Worm (Caenorhabditis elegans) whole organism, L4 larva: ENCODE results near the gene cyp-29A4.

Experiments used
- D1046.2 ChIP-seq: fragments of 200-800 bp; sonication (Bioruptor generic); IDR thresholded peaks from 2 replicates; pipeline ENCODE4 v1.3.6; 2022; ENCODE audit warnings: missing genetic modification characterization, missing compliant biosample characterization
- F26F4.8 ChIP-seq: fragments of 200-800 bp; sonication (Bioruptor generic); conservative IDR thresholded peaks from 2 replicates; pipeline ENCODE4 v1.3.6; 2022; ENCODE audit warnings: missing genetic modification characterization, missing compliant biosample characterization
- F37D6.2 ChIP-seq: sonication (generic microtip); optimal IDR thresholded peaks from 2 replicates; lab custom pipeline; 2016; ENCODE audit warnings: mild to moderate bottlenecking, missing genetic modification characterization, missing compliant biosample characterization
- R02D3.7 ChIP-seq: fragments of 150-350 bp; sonication (generic microtip); optimal IDR thresholded peaks from 3 replicates; lab custom pipeline; 2014; ENCODE audit warnings: missing biosample characterization, missing genetic modification characterization
- T26A8.4 ChIP-seq: fragments of 200-800 bp; sonication (Bioruptor generic); IDR thresholded peaks from 2 replicates; pipeline ENCODE4 v1.3.6; 2022; ENCODE audit warnings: missing genetic modification characterization, missing compliant biosample characterization
- Y105C5A.15 ChIP-seq: fragments of 200-800 bp; sonication (Bioruptor generic); IDR thresholded peaks from 2 replicates; pipeline ENCODE4 v1.3.6; 2022; ENCODE audit warnings: missing genetic modification characterization, missing compliant biosample characterization
- Y5F2A.4 ChIP-seq: fragments of 200-800 bp; sonication (Bioruptor generic); optimal IDR thresholded peaks from 2 replicates; lab custom pipeline; 2018; ENCODE audit warnings: mild to moderate bottlenecking, missing genetic modification characterization, missing compliant biosample characterization
- arid-1 ChIP-seq: fragments of 200-800 bp; sonication (Bioruptor generic); conservative IDR thresholded peaks from 2 replicates; pipeline ENCODE4 v1.3.6; 2022; ENCODE audit warnings: missing genetic modification reagents, missing genetic modification characterization, missing compliant biosample characterization
- ceh-44 ChIP-seq: fragments of 200-800 bp; sonication (Bioruptor generic); IDR thresholded peaks from 2 replicates; pipeline ENCODE4 v1.3.6; 2022; ENCODE audit warnings: missing genetic modification reagents, missing genetic modification characterization, missing compliant biosample characterization
- cey-2 ChIP-seq: sonication (generic microtip); optimal IDR thresholded peaks from 3 replicates; lab custom pipeline; 2017; ENCODE audit warnings: missing genetic modification characterization, mild to moderate bottlenecking, missing compliant biosample characterization, antibody characterized with exemption, borderline replicate concordance; ENCODE audit not compliant: insufficient read depth
- ctbp-1 ChIP-seq: fragments of 200-800 bp; sonication (Bioruptor generic); IDR thresholded peaks from 2 replicates; pipeline ENCODE4 v1.3.6; 2022; ENCODE audit warnings: missing genetic modification reagents, missing genetic modification characterization, missing compliant biosample characterization
- daf-12 ChIP-seq: fragments of 150-350 bp; optimal IDR thresholded peaks from 2 replicates; lab custom pipeline; 2014; ENCODE audit warnings: missing biosample characterization, missing genetic modification reagents, missing genetic modification characterization
- dmd-6 ChIP-seq: fragments of 200-800 bp; sonication (Bioruptor generic); IDR thresholded peaks from 2 replicates; pipeline ENCODE4 v1.3.6; 2022; ENCODE audit warnings: missing genetic modification reagents, missing genetic modification characterization, missing compliant biosample characterization
- dmd-8 ChIP-seq: fragments of 200-800 bp; sonication (Bioruptor generic); IDR thresholded peaks from 2 replicates; pipeline ENCODE4 v1.3.6; 2022; ENCODE audit warnings: missing genetic modification characterization, missing compliant biosample characterization
- dpl-1 ChIP-seq: fragments of 150-350 bp; optimal IDR thresholded peaks from 2 replicates; lab custom pipeline; 2014; ENCODE audit warnings: missing biosample characterization, missing genetic modification reagents, missing genetic modification characterization
- fkh-10 ChIP-seq: fragments of 150-350 bp; optimal IDR thresholded peaks from 2 replicates; lab custom pipeline; 2014; ENCODE audit warnings: missing biosample characterization, missing genetic modification reagents, missing genetic modification characterization
- lim-7 ChIP-seq: fragments of 200-800 bp; sonication (Bioruptor generic); IDR thresholded peaks from 2 replicates; pipeline ENCODE4 v1.3.6; 2022; ENCODE audit warnings: missing genetic modification characterization, missing compliant biosample characterization
- lin-15B ChIP-seq: fragments of 150-350 bp; sonication (generic microtip); optimal IDR thresholded peaks from 3 replicates; lab custom pipeline; 2014; ENCODE audit warnings: missing biosample characterization, missing genetic modification characterization
- madf-5 ChIP-seq, 2 experiments: fragments of 200-800 bp; sonication (Bioruptor generic); IDR thresholded peaks; 2 replicates each; pipeline ENCODE4 v1.3.6; 2022; ENCODE audit warnings: missing compliant biosample characterization in 2 of 2, missing genetic modification characterization in 2 of 2
- nhr-10 ChIP-seq: fragments of 150-350 bp; optimal IDR thresholded peaks from 2 replicates; lab custom pipeline; 2014; ENCODE audit warnings: missing biosample characterization, missing genetic modification characterization
- nhr-237 ChIP-seq: sonication (generic microtip); optimal IDR thresholded peaks from 2 replicates; lab custom pipeline; 2017; ENCODE audit warnings: missing biosample characterization, missing genetic modification characterization
- nhr-28 ChIP-seq: fragments of 150-350 bp; optimal IDR thresholded peaks from 2 replicates; lab custom pipeline; 2014; ENCODE audit warnings: missing biosample characterization, missing genetic modification characterization
- nhr-42 ChIP-seq: fragments of 200-800 bp; sonication (Bioruptor generic); IDR thresholded peaks from 2 replicates; pipeline ENCODE4 v1.3.6; 2022; ENCODE audit warnings: missing genetic modification characterization, missing compliant biosample characterization
- nhr-77 ChIP-seq: fragments of 150-350 bp; optimal IDR thresholded peaks from 2 replicates; lab custom pipeline; 2014; ENCODE audit warnings: missing biosample characterization, missing genetic modification characterization
- pha-4 ChIP-seq, 2 experiments: fragments of 150-350 bp in 1 of 2; fragments of 200-800 bp in 1 of 2; sonication (Bioruptor generic) in 1 of 2; IDR thresholded peaks in 1 of 2; optimal IDR thresholded peaks in 1 of 2; 2 replicates each; pipeline versions ENCODE4 v1.3.6 to Lab custom; 2014 to 2022; ENCODE audit warnings: missing genetic modification characterization in 2 of 2, missing genetic modification reagents in 2 of 2, missing biosample characterization in 1 of 2, missing compliant biosample characterization in 1 of 2
- pqm-1 ChIP-seq: sonication (generic microtip); optimal IDR thresholded peaks from 2 replicates; lab custom pipeline; 2017; ENCODE audit warnings: missing biosample characterization, missing genetic modification characterization
- saeg-2 ChIP-seq: fragments of 200-800 bp; sonication (Bioruptor generic); IDR thresholded peaks from 2 replicates; pipeline ENCODE4 v1.3.6; 2022; ENCODE audit warnings: missing genetic modification reagents, missing genetic modification characterization, missing compliant biosample characterization
- sdz-12 ChIP-seq: fragments of 200-800 bp; sonication (Bioruptor generic); optimal IDR thresholded peaks from 2 replicates; lab custom pipeline; 2018; ENCODE audit warnings: mild to moderate bottlenecking, missing genetic modification characterization, missing compliant biosample characterization
- set-16 ChIP-seq: fragments of 200-800 bp; sonication (Bioruptor generic); IDR thresholded peaks from 2 replicates; pipeline ENCODE4 v1.3.6; 2022; ENCODE audit warnings: missing genetic modification reagents, missing genetic modification characterization, missing compliant biosample characterization
- spr-3 ChIP-seq: fragments of 200-800 bp; sonication (Bioruptor generic); optimal IDR thresholded peaks from 2 replicates; lab custom pipeline; 2018; ENCODE audit warnings: mild to moderate bottlenecking, missing genetic modification characterization, missing compliant biosample characterization
- tra-1 ChIP-seq: fragments of 200-800 bp; sonication (Bioruptor generic); IDR thresholded peaks from 2 replicates; pipeline ENCODE4 v1.3.6; 2022; ENCODE audit warnings: missing genetic modification reagents, missing genetic modification characterization, missing compliant biosample characterization
- unc-62 ChIP-seq, 3 experiments: fragments of 150-350 bp in 1 of 3; sonication (generic microtip); optimal IDR thresholded peaks in 2 of 3; peaks in 1 of 3; 1 replicate in 1 of 3; 2 replicates in 2 of 3; lab custom pipeline; 2014 to 2017; ENCODE audit warnings: missing biosample characterization in 3 of 3, missing genetic modification characterization in 3 of 3, missing genetic modification reagents in 3 of 3, missing genotype in 1 of 3
- zfp-3 ChIP-seq: fragments of 200-800 bp; sonication (Bioruptor generic); conservative IDR thresholded peaks from 2 replicates; pipeline ENCODE4 v1.3.6; 2022; ENCODE audit warnings: missing genetic modification reagents, missing genetic modification characterization, missing compliant biosample characterization

The cyp-29A4 gene

DNA sequence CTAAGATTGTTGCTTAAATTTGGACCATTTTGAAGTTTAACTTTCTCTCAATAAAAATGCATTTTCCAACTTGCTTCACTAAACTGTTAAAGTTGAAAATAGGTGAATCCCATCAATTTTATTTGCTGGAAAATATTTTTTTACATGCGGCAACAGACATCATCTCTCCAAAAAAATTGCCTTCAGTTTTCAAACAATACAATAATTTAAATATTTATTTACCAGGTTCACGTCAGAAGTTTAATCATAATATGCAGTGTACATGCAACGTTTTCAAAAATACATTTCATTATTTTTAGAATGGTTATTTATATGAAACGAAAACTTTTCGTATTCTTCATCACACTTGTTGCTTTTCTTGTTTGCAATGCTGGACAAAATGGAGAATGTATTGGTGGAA lies 23.6 kb upstream of the cyp-29A4 start, which contains the start of gene T06E4.5 (continued):
- no peak for TF ChIP-seq nhr-42
- TF ChIP-seq, all 104 proteins: peak for 0

DNA sequence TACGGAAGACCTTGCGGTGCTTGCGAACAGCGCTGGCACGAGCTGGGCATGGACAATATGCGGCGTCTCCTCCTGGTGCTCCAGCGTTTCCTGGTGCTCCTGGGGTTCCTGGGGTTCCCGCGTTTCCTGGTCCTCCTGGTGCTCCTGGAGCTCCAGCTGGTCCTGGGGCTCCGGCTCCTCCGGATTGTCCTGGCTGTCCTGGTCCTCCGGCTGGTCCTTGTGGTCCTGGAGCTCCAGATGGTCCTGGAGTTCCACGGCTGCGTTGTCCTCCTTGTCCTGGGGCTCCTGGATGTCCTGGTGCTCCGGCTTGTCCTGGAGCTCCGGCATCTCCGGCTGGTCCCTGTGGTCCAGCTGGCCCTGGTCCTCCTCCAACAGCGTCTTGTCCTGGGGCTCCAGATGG lies 22.2 kb upstream of the cyp-29A4 start:
- TF ChIP-seq T26A8.4 (GFP tag; lab: Robert Waterston, UW) (no peak), F37D6.2 (no peak), madf-5 (GFP tag; IDR thresholded peaks at IDR 0.05; lab: Robert Waterston, UW) (peak in 1 of 2 experiments; percentile 52; a peak in 1 of 4 replicates), set-16 (GFP tag; lab: Robert Waterston, UW) (peak; percentile 99), F26F4.8 (GFP tag; lab: Robert Waterston, UW) (0 out of 2 replicates have a peak, but pooled peaks have one; percentile 4), nhr-77 (tag; lab: Kevin White, UChicago) (no peak), unc-62 (GFP tag; optimal IDR thresholded peaks at IDR 0.05 in 1 of 2; lab: Kevin White, UChicago) (no peak), unc-62 (tag; optimal IDR thresholded peaks at IDR 0.05; lab: Kevin White, UChicago) (no peak), zfp-3 (no peak), fkh-10 (no peak), pha-4 (GFP tag; IDR thresholded peaks at IDR 0.05; lab: Robert Waterston, UW) (peak; percentile 56; the same call in 1 of the 2 replicates), pha-4 (tag; optimal IDR thresholded peaks at IDR 0.05; lab: Kevin White, UChicago) (no peak), arid-1 (GFP tag; lab: Robert Waterston, UW) (no peak), Y5F2A.4 (GFP tag; lab: Kevin White, UChicago) (no peak), Y105C5A.15 (GFP tag; lab: Robert Waterston, UW) (no peak), nhr-10 (tag; lab: Kevin White, UChicago) (no peak), saeg-2 (GFP tag; lab: Robert Waterston, UW) (no peak), D1046.2 (GFP tag; lab: Robert Waterston, UW) (no peak), lin-15B (tag; lab: Kevin White, UChicago) (no peak)

DNA sequence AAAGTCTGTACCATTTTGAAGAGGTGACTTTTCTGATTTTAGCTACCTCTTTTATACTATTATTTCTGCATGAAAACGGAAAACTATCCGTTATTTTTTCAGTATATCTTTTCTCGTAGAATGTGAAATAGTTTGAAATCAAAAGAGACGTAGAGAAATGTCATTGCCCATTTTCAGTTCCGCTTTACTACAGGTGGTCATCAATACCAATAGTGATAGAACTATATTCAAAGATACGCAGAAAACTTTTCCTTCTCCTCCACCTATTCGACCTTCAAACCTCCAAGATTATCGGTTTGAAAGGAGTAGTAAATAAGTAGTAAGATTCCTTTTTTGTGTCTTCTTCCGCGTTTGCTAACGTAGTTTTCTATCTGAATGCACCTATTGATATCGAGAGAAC lies 21.2 kb upstream of the cyp-29A4 start, which contains the start of gene col-147:
Gene col-147 (minus strand): TSS at position 26 of the 400 bp plus-strand sequence.
- TF ChIP-seq nhr-28 (tag; lab: Kevin White, UChicago) (peak; percentile 60), nhr-237 (tag; lab: Kevin White, UChicago) (no peak), unc-62 (GFP tag; optimal IDR thresholded peaks at IDR 0.05 in 1 of 2; lab: Kevin White, UChicago) (peak in 1 of 2 experiments; percentile 83), unc-62 (tag; optimal IDR thresholded peaks at IDR 0.05; lab: Kevin White, UChicago) (no peak), cey-2 (tag; lab: Kevin White, UChicago) (peak; percentile 11), lim-7 (no peak), dmd-6 (GFP tag; lab: Robert Waterston, UW) (0 out of 2 replicates have a peak, but pooled peaks have one; percentile 7)

DNA sequence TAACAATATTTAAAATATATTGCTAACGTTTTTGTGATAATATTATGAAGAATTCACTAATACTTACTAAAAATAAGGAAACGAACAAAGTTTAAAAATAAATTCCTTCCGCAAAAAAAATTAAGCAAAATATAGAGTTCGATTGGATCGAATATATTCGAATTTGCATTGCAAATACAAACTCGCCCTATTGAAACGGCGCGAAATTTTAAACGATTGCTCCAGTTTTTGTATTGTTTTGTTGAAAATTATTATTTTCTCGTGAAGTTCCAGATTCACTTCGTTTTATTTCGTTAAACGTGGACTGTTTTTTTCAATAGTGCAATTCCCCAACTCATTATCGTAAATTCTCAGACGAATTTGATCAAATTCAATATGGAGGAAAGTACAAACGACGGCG lies 9.0 kb upstream of the cyp-29A4 start, which contains the start of the genes atl-1 and hcp-2:
Gene atl-1 (minus strand): TSS at position 89 of the 400 bp plus-strand sequence.
Gene hcp-2 (plus strand): TSS at position 353 of the 400 bp plus-strand sequence.
- TF ChIP-seq dpl-1 (GFP tag; lab: Kevin White, UChicago) = peak; percentile 62
- TF ChIP-seq sdz-12 = no peak
- TF ChIP-seq, all 104 proteins: peak for 1

DNA sequence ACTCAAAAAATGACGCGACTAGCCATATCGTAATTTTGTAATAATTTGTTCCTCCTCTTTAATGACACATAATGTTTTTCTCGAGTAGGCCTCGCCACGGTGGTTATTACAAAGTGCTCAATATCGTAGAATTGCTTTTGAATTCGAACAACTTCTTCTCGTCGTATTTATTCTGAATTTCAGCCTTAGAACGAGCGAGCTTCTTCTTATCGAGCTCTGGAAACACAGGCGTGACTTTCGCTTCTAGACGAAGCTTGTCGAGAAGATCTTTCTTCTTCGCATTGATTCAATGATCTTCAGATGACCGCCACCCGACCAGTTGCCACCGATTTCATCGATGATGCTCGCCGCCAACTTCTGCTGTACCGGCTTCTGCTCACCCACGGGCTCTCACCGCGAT lies 3.3 kb upstream of the cyp-29A4 start, which contains the start of gene T06E4.21:
Gene T06E4.21 (plus strand): TSS at position 301 of the 400 bp plus-strand sequence.
- no peak for TF ChIP-seq daf-12

DNA sequence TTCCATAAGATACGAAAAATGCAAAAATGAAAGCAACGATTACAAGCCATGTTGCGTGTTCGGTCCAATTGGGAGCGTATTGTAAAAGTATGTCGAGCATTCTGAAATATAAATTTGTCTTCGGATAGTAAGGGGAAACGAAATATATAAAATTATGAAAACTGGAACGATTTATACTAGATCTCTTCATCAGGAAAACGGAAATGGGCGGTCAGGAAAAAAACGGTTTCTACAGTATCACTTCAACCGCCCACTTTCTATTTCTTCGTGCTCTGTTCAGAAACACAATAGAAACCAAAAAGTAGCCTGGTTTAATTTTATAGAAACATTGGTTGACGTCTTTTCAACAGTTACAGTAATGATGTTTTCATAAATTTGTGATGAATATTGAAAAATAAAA lies 7.0 kb downstream of the cyp-29A4 start, which contains the start of gene pitr-4:
Gene pitr-4 (minus strand): TSS at position 101 of the 400 bp plus-strand sequence.
- TF ChIP-seq saeg-2 (GFP tag; lab: Robert Waterston, UW) = no peak
- TF ChIP-seq zfp-3 = no peak
- TF ChIP-seq spr-3 (GFP tag; lab: Kevin White, UChicago) = no peak
- TF ChIP-seq pqm-1 (tag; lab: Kevin White, UChicago) = no peak
- TF ChIP-seq R02D3.7 (tag; lab: Kevin White, UChicago) = no peak
- no peak for TF ChIP-seq ctbp-1 (GFP tag; lab: Robert Waterston, UW)
- TF ChIP-seq D1046.2 (GFP tag; lab: Robert Waterston, UW) = no peak
- no peak for TF ChIP-seq ceh-44 (GFP tag; lab: Robert Waterston, UW)
- TF ChIP-seq dmd-8 (GFP tag; lab: Robert Waterston, UW) = no peak
- TF ChIP-seq Y5F2A.4 (GFP tag; lab: Kevin White, UChicago) = no peak
- no peak for TF ChIP-seq tra-1 (GFP tag; lab: Robert Waterston, UW)
- no peak for TF ChIP-seq Y105C5A.15 (GFP tag; lab: Robert Waterston, UW)
